Fruit fly (Drosophila melanogaster): ENCODE results near the gene Btk.

Gene Btk

dm6 chr2L:8292159-8292887 lies 8.6 kb downstream of the Btk start (continued):
- peak; percentile 92 for TF ChIP-seq CG9727 (GFP tag; optimal IDR thresholded peaks at IDR 0.05)
- peak; percentile 57 for TF ChIP-seq ftz-f1 (GFP tag; optimal IDR thresholded peaks at IDR 0.05)
- peak; percentile 40 for TF ChIP-seq cg (GFP tag; optimal IDR thresholded peaks at IDR 0.05)
- TF ChIP-seq CG18619 (GFP tag; optimal IDR thresholded peaks at IDR 0.05), result peak; percentile 94
- no peak for TF ChIP-seq Doc3 (GFP tag; IDR thresholded peaks at IDR 0.05; ENCODE audit: partially characterized antibody)
- peak; percentile 95 for TF ChIP-seq ase (GFP tag; IDR thresholded peaks at IDR 0.05)
- peak in 1 of 2 experiments; percentile 36 for TF ChIP-seq tll (GFP tag; optimal IDR thresholded peaks at IDR 0.05)
- peak; percentile 97 for TF ChIP-seq ara (GFP tag; IDR thresholded peaks at IDR 0.05)
- TF ChIP-seq Stat92E (GFP tag; optimal IDR thresholded peaks at IDR 0.05), result peak in 1 of 3 experiments; percentile 94
- peak; percentile 93 for TF ChIP-seq CG11696 (GFP tag; IDR thresholded peaks at IDR 0.05)
- no peak for TF ChIP-seq fru (optimal IDR thresholded peaks at IDR 0.05)
- peak; percentile 97 for TF ChIP-seq CG10543 (GFP tag; optimal IDR thresholded peaks at IDR 0.05)
- TF ChIP-seq Myb (GFP tag; optimal IDR thresholded peaks at IDR 0.05), result peak; percentile 79
- no peak for TF ChIP-seq usp (GFP tag; optimal IDR thresholded peaks at IDR 0.05)
- peak; percentile 97 for TF ChIP-seq dmrt99B (tag; optimal IDR thresholded peaks at IDR 0.05)
- no peak for TF ChIP-seq h (optimal IDR thresholded peaks at IDR 0.05)
- peak; percentile 98 for TF ChIP-seq CG17829 (tag; optimal IDR thresholded peaks at IDR 0.05)
- TF ChIP-seq Sox102F (GFP tag; optimal IDR thresholded peaks at IDR 0.05), result peak; percentile 98
- no peak for TF ChIP-seq nerfin-2 (GFP tag; IDR thresholded peaks at IDR 0.05; ENCODE audit: partially characterized antibody)
- peak; percentile 32 for TF ChIP-seq lbe (GFP tag; optimal IDR thresholded peaks at IDR 0.05)
- TF ChIP-seq D (optimal IDR thresholded peaks at IDR 0.05), result no peak
- peak; percentile 95 for TF ChIP-seq D (GFP tag; optimal IDR thresholded peaks at IDR 0.05)
- peak; percentile 90 for TF ChIP-seq CG3407 (GFP tag; optimal IDR thresholded peaks at IDR 0.05)
- TF ChIP-seq Dp (GFP tag; optimal IDR thresholded peaks at IDR 0.05), result peak; percentile 10
- TF ChIP-seq CG5180 (GFP tag; optimal IDR thresholded peaks at IDR 0.05), result peak; percentile 89
- peak; percentile 97 for TF ChIP-seq CG11456 (GFP tag; IDR thresholded peaks at IDR 0.05)
- TF ChIP-seq CG9932 (GFP tag; IDR thresholded peaks at IDR 0.05), result peak; percentile 97
- peak; percentile 82 for TF ChIP-seq jing (GFP tag; optimal IDR thresholded peaks at IDR 0.05)
- no peak for TF ChIP-seq yki (optimal IDR thresholded peaks at IDR 0.05)
- TF ChIP-seq pita (GFP tag; optimal IDR thresholded peaks at IDR 0.05), result no peak
- TF ChIP-seq CG15601 (tag; optimal IDR thresholded peaks at IDR 0.05), result peak; percentile 96
- TF ChIP-seq CG31388 (GFP tag; optimal IDR thresholded peaks at IDR 0.05), result peak; percentile 76
- TF ChIP-seq CG7928 (GFP tag; optimal IDR thresholded peaks at IDR 0.05), result peak; percentile 76
- peak; percentile 69 for TF ChIP-seq CTCF (GFP tag; optimal IDR thresholded peaks at IDR 0.05)
- TF ChIP-seq CG12659 (GFP tag; optimal IDR thresholded peaks at IDR 0.05), result peak; percentile 97
- peak; percentile 95 for TF ChIP-seq run (tag; optimal IDR thresholded peaks at IDR 0.05)
- TF ChIP-seq CG4854 (GFP tag; optimal IDR thresholded peaks at IDR 0.05), result peak; percentile 93
- TF ChIP-seq CG4328 (GFP tag; optimal IDR thresholded peaks at IDR 0.05), result peak; percentile 93
- no peak for TF ChIP-seq knrl (GFP tag; IDR thresholded peaks at IDR 0.05; ENCODE audit: partially characterized antibody)
- peak; percentile 95 for TF ChIP-seq B-H2 (GFP tag; optimal IDR thresholded peaks at IDR 0.05)
- peak; percentile 98 for TF ChIP-seq gsb-n (tag; optimal IDR thresholded peaks at IDR 0.05)
- peak; percentile 94 for TF ChIP-seq caup (GFP tag; optimal IDR thresholded peaks at IDR 0.05; ENCODE audit: severe bottlenecking)
- peak; percentile 97 for TF ChIP-seq HmgZ (tag; optimal IDR thresholded peaks at IDR 0.05)
- peak; percentile 80 for TF ChIP-seq CG1792 (GFP tag; optimal IDR thresholded peaks at IDR 0.05)
- TF ChIP-seq lilli (GFP tag; optimal IDR thresholded peaks at IDR 0.05), result peak; percentile 96
- peak; percentile 76; the same call in 2 of the 3 replicates for TF ChIP-seq z (GFP tag; IDR thresholded peaks at IDR 0.05)
- peak; percentile 94 for TF ChIP-seq NFAT (GFP tag; IDR thresholded peaks at IDR 0.05)
- peak; percentile 96 for TF ChIP-seq kay (GFP tag; optimal IDR thresholded peaks at IDR 0.05)
- peak; percentile 95 for TF ChIP-seq CG2889 (GFP tag; IDR thresholded peaks at IDR 0.05)
- TF ChIP-seq dati (GFP tag; IDR thresholded peaks at IDR 0.05), result peak; percentile 91

All from whole organism, embryonic.